Fruit fly (Drosophila melanogaster) whole organism, embryonic: Measurements from ENCODE around the gene Col4a1.
A peak's percentile ranks its signal among the peaks of the same experiment; 100 is the strongest.

Experiments used
- Bgb ChIP-seq: fragments of 200-800 bp; sonication (Bioruptor generic); IDR thresholded peaks from 2 replicates; pipeline ENCODE4 v1.3.6; 2022; ENCODE audit warnings: missing biosample characterization, missing genetic modification characterization; ENCODE audit not compliant: partially characterized antibody
- CG10267 ChIP-seq: fragments of 200-800 bp; sonication (Bioruptor generic); optimal IDR thresholded peaks from 2 replicates; lab custom pipeline; 2018; ENCODE audit warnings: missing biosample characterization, mild to moderate bottlenecking, missing genetic modification characterization, moderate library complexity
- CG11093 ChIP-seq: fragments of 200-800 bp; sonication (Bioruptor generic); IDR thresholded peaks from 3 replicates; pipeline ENCODE4 v1.3.6; 2022; ENCODE audit warnings: missing biosample characterization, missing genetic modification characterization
- CG11504 ChIP-seq: fragments of 200-800 bp; sonication (Bioruptor generic); optimal IDR thresholded peaks from 3 replicates; lab custom pipeline; 2019; ENCODE audit warnings: missing biosample characterization, mild to moderate bottlenecking, missing genetic modification characterization, moderate library complexity
- CG12236 ChIP-seq: fragments of 200-800 bp; sonication (Bioruptor generic); optimal IDR thresholded peaks from 2 replicates; lab custom pipeline; 2016; ENCODE audit warnings: missing biosample characterization, missing genetic modification characterization
- CG14014 ChIP-seq: fragments of 200-800 bp; sonication (Bioruptor generic); IDR thresholded peaks from 2 replicates; pipeline ENCODE4 v1.3.6; 2022; ENCODE audit warnings: missing biosample characterization, missing genetic modification characterization
- CG1603 ChIP-seq: fragments of 200-800 bp; sonication (Bioruptor generic); optimal IDR thresholded peaks from 2 replicates; lab custom pipeline; 2019; ENCODE audit warnings: missing biosample characterization, mild to moderate bottlenecking, missing genetic modification characterization, moderate library complexity
- CG1647 ChIP-seq: fragments of 200-800 bp; sonication (Bioruptor generic); optimal IDR thresholded peaks from 3 replicates; lab custom pipeline; 2016; ENCODE audit warnings: missing biosample characterization, missing genetic modification characterization
- CG16815 ChIP-seq: fragments of 200-800 bp; sonication (Bioruptor generic); optimal IDR thresholded peaks from 3 replicates; lab custom pipeline; 2017; ENCODE audit warnings: missing biosample characterization, mild to moderate bottlenecking, missing genetic modification characterization
- CG16863 ChIP-seq: fragments of 200-800 bp; sonication (Bioruptor generic); optimal IDR thresholded peaks from 3 replicates; lab custom pipeline; 2016; ENCODE audit warnings: missing biosample characterization, missing genetic modification characterization
- CG17829 ChIP-seq: fragments of 200-800 bp; optimal IDR thresholded peaks from 2 replicates; lab custom pipeline; 2019; ENCODE audit warnings: missing biosample characterization, mild to moderate bottlenecking, missing genetic modification characterization, moderate library complexity
- CG18011 ChIP-seq: fragments of 200-800 bp; sonication (Bioruptor generic); optimal IDR thresholded peaks from 2 replicates; lab custom pipeline; 2017; ENCODE audit warnings: missing biosample characterization, missing genetic modification characterization, mild to moderate bottlenecking, moderate library complexity, missing genotype
- CG2120 ChIP-seq: fragments of 200-800 bp; sonication (Bioruptor generic); optimal IDR thresholded peaks from 3 replicates; lab custom pipeline; 2016; ENCODE audit warnings: missing biosample characterization, missing genetic modification characterization
- CG2202 ChIP-seq: fragments of 200-800 bp; sonication (Bioruptor generic); optimal IDR thresholded peaks from 2 replicates; lab custom pipeline; 2018; ENCODE audit warnings: missing biosample characterization, mild to moderate bottlenecking, missing genetic modification characterization
- CG2678 ChIP-seq: fragments of 200-800 bp; sonication (Bioruptor generic); optimal IDR thresholded peaks from 3 replicates; lab custom pipeline; 2019; ENCODE audit warnings: missing biosample characterization, mild to moderate bottlenecking, missing genetic modification characterization, moderate library complexity
- CG3065 ChIP-seq: fragments of 200-800 bp; sonication (Bioruptor generic); optimal IDR thresholded peaks from 2 replicates; lab custom pipeline; 2016; ENCODE audit warnings: missing biosample characterization, missing genetic modification characterization
- CG31365 ChIP-seq: fragments of 200-800 bp; sonication (Bioruptor generic); optimal IDR thresholded peaks from 2 replicates; lab custom pipeline; 2018; ENCODE audit warnings: missing biosample characterization, mild to moderate bottlenecking, missing genetic modification characterization
- CG3847 ChIP-seq: fragments of 200-800 bp; sonication (Bioruptor generic); IDR thresholded peaks from 2 replicates; pipeline ENCODE4 v1.3.6; 2022; ENCODE audit warnings: missing biosample characterization, missing genetic modification characterization
- CG4328 ChIP-seq: fragments of 200-800 bp; sonication (Bioruptor generic); optimal IDR thresholded peaks from 3 replicates; lab custom pipeline; 2017; ENCODE audit warnings: missing biosample characterization, missing genetic modification reagents, missing genetic modification characterization
- CG4360 ChIP-seq: fragments of 200-800 bp; sonication (Bioruptor generic); IDR thresholded peaks from 2 replicates; pipeline ENCODE4 v1.3.6; 2022; ENCODE audit warnings: missing biosample characterization, missing genetic modification characterization
- Dip3 ChIP-seq: fragments of 200-800 bp; sonication (Bioruptor generic); optimal IDR thresholded peaks from 3 replicates; lab custom pipeline; 2016; ENCODE audit warnings: missing biosample characterization, missing genetic modification characterization
- Eip74EF ChIP-seq, 2 experiments: fragments of 200-800 bp in 1 of 2; fragments of >200 bp in 1 of 2; sonication (Bioruptor generic) in 1 of 2; optimal IDR thresholded peaks; 2 replicates each; lab custom pipeline; 2017 to 2019; ENCODE audit warnings: missing biosample characterization in 2 of 2, missing genetic modification characterization in 2 of 2, mild to moderate bottlenecking in 1 of 2, moderate library complexity in 1 of 2
- Gug ChIP-seq: fragments of 200-800 bp; sonication (Bioruptor generic); IDR thresholded peaks from 4 replicates; pipeline ENCODE4 v1.3.6; 2022; ENCODE audit warnings: missing biosample characterization, missing genetic modification characterization
- HLH54F ChIP-seq: fragments of 200-800 bp; sonication (Bioruptor generic); optimal IDR thresholded peaks from 3 replicates; lab custom pipeline; 2016; ENCODE audit warnings: missing biosample characterization, missing genetic modification characterization
- Hey ChIP-seq: fragments of 200-800 bp; sonication (Bioruptor generic); optimal IDR thresholded peaks from 3 replicates; lab custom pipeline; 2018; ENCODE audit warnings: missing biosample characterization, mild to moderate bottlenecking, missing genetic modification characterization
- Mes4 ChIP-seq: fragments of 200-800 bp; sonication (Bioruptor generic); optimal IDR thresholded peaks from 2 replicates; lab custom pipeline; 2016; ENCODE audit warnings: missing biosample characterization, missing genetic modification characterization
- Poxn ChIP-seq: fragments of 200-800 bp; sonication (Bioruptor generic); IDR thresholded peaks from 2 replicates; pipeline ENCODE4 v1.3.6; 2022; ENCODE audit warnings: missing biosample characterization, missing genetic modification characterization
- Sry-β ChIP-seq: fragments of 200-800 bp; sonication (Bioruptor generic); optimal IDR thresholded peaks from 2 replicates; lab custom pipeline; 2018; ENCODE audit warnings: missing biosample characterization, mild to moderate bottlenecking, missing genetic modification characterization, moderate library complexity
- Sry-δ ChIP-seq: fragments of 200-800 bp; sonication (Bioruptor generic); optimal IDR thresholded peaks from 2 replicates; lab custom pipeline; 2016; ENCODE audit warnings: missing biosample characterization, missing genetic modification characterization
- bowl ChIP-seq: fragments of 200-800 bp; sonication (Bioruptor generic); IDR thresholded peaks from 2 replicates; pipeline ENCODE4 v1.3.6; 2022; ENCODE audit warnings: missing biosample characterization, missing genetic modification characterization
- br ChIP-seq: fragments of >200 bp; optimal IDR thresholded peaks from 2 replicates; lab custom pipeline; 2017
- cad ChIP-seq: fragments of >200 bp; optimal IDR thresholded peaks from 2 replicates; lab custom pipeline; 2017; ENCODE audit warnings: missing biosample characterization, missing genetic modification characterization
- caup ChIP-seq: fragments of 200-800 bp; sonication (Bioruptor generic); optimal IDR thresholded peaks from 3 replicates; lab custom pipeline; 2017; ENCODE audit warnings: missing biosample characterization, mild to moderate bottlenecking, missing genetic modification characterization, moderate library complexity; ENCODE audit not compliant: severe bottlenecking
- danr ChIP-seq: fragments of 200-800 bp; sonication (Bioruptor generic); IDR thresholded peaks from 2 replicates; pipeline ENCODE4 v1.3.6; 2022; ENCODE audit warnings: missing biosample characterization, missing genetic modification characterization
- dmrt11E ChIP-seq: fragments of 200-800 bp; sonication (Bioruptor generic); optimal IDR thresholded peaks from 3 replicates; lab custom pipeline; 2018; ENCODE audit warnings: missing biosample characterization, mild to moderate bottlenecking, missing genetic modification characterization, moderate library complexity
- emc ChIP-seq: fragments of 200-800 bp; sonication (Bioruptor generic); optimal IDR thresholded peaks from 2 replicates; lab custom pipeline; 2016; ENCODE audit warnings: missing biosample characterization, missing genetic modification characterization
- grn ChIP-seq: fragments of 200-800 bp; sonication (Bioruptor generic); optimal IDR thresholded peaks from 3 replicates; lab custom pipeline; 2017; ENCODE audit warnings: missing biosample characterization, missing genetic modification characterization
- gro ChIP-seq: fragments of 200-800 bp; sonication (Bioruptor generic); optimal IDR thresholded peaks from 2 replicates; lab custom pipeline; 2016; ENCODE audit warnings: missing biosample characterization, missing genetic modification characterization
- gsb ChIP-seq: fragments of 200-800 bp; sonication (Bioruptor generic); IDR thresholded peaks from 2 replicates; pipeline ENCODE4 v1.3.6; 2022; ENCODE audit warnings: missing biosample characterization, missing genetic modification characterization
- kni ChIP-seq: fragments of 200-800 bp; sonication (Bioruptor generic); optimal IDR thresholded peaks from 3 replicates; lab custom pipeline; 2017; ENCODE audit warnings: mild to moderate bottlenecking, missing biosample characterization, missing genetic modification reagents, missing genetic modification characterization
- lab ChIP-seq: fragments of 200-800 bp; sonication (Bioruptor generic); optimal IDR thresholded peaks from 3 replicates; lab custom pipeline; 2017; ENCODE audit warnings: missing biosample characterization, missing genetic modification characterization, mild to moderate bottlenecking, moderate library complexity, missing genetic modification reagents
- prd ChIP-seq, 3 experiments: fragments of >200 bp in 2 of 3; fragments of 200-800 bp in 1 of 3; sonication (Bioruptor generic) in 1 of 3; optimal IDR thresholded peaks in 2 of 3; IDR thresholded peaks in 1 of 3; 2 replicates in 2 of 3; 3 replicates in 1 of 3; pipeline versions ENCODE4 v1.3.6 to Lab custom; 2017 to 2022; ENCODE audit warnings: missing biosample characterization in 1 of 3, missing genetic modification characterization in 1 of 3
- pros ChIP-seq: fragments of 200-800 bp; sonication (Bioruptor generic); optimal IDR thresholded peaks from 3 replicates; lab custom pipeline; 2019; ENCODE audit warnings: missing biosample characterization, mild to moderate bottlenecking, missing genetic modification characterization, moderate library complexity
- stc ChIP-seq: fragments of 200-800 bp; sonication (Bioruptor generic); IDR thresholded peaks from 2 replicates; pipeline ENCODE4 v1.3.6; 2022; ENCODE audit warnings: missing biosample characterization, missing genetic modification characterization
- sug ChIP-seq: fragments of 200-800 bp; optimal IDR thresholded peaks from 2 replicates; lab custom pipeline; 2019; ENCODE audit warnings: missing biosample characterization, mild to moderate bottlenecking, missing genetic modification characterization, moderate library complexity
- tap ChIP-seq: fragments of 200-800 bp; optimal IDR thresholded peaks from 3 replicates; lab custom pipeline; 2019; ENCODE audit warnings: missing biosample characterization, mild to moderate bottlenecking, missing genetic modification characterization, moderate library complexity
- tio ChIP-seq: fragments of 200-800 bp; sonication (Bioruptor generic); optimal IDR thresholded peaks from 2 replicates; lab custom pipeline; 2017; ENCODE audit warnings: missing biosample characterization, missing genetic modification characterization, inconsistent platforms
- tx ChIP-seq: fragments of 200-800 bp; sonication (Bioruptor generic); optimal IDR thresholded peaks from 2 replicates; lab custom pipeline; 2016; ENCODE audit warnings: missing biosample characterization, missing genetic modification characterization
- usp ChIP-seq: fragments of >200 bp; optimal IDR thresholded peaks from 2 replicates; lab custom pipeline; 2017; ENCODE audit warnings: missing biosample characterization, missing genetic modification characterization

Gene Col4a1

DNA sequence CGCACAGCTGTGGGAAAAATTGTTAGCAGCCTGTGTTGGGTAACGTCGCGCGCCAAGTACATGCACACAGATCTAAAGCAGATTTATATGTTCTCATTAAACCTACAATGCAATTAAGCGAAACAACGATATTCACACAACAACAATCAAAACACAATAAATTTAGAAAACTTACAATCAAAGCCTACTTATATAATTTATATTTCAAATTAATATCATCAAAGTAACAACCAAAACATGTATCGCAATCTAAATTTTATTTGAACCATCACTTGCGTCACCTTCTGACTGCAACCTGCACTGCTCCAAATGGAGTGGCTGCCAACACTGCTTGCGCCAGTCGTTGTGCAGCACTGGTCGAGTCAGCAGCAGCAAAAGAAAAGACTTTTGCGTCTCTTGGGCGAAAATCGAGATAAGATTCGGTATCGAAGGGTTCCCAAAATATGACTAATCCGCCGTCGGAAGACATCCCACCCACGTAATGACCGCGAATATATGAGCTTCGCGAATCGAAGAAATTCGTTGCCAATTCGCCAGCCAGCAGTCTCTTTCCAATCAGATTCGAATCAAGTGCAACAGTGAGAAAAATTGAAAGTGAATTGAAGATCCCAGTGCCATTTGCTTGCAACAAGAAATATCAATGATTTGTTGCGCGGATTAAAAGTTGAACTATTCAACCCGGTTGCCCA lies 48.0 kb upstream of the Col4a1 start, which contains the start of the genes CG8892 and CG34126 (continued):
- TF ChIP-seq CG11093 (GFP tag; lab: Robert Waterston, UW) = peak; percentile 96
- TF ChIP-seq Eip74EF (GFP tag; optimal IDR thresholded peaks at IDR 0.05; lab: Kevin White, UChicago) = peak in 1 of 2 experiments; percentile 85
- peak; percentile 98 for TF ChIP-seq kni
- peak; percentile 95 for TF ChIP-seq CG16863
- TF ChIP-seq tio (GFP tag; lab: Kevin White, UChicago) = peak; percentile 98
- peak; percentile 98 for TF ChIP-seq CG17829 (tag; lab: Kevin White, UChicago)
- peak; percentile 95 for TF ChIP-seq CG11504 (tag; lab: Kevin White, UChicago)
- peak; percentile 91 for TF ChIP-seq CG2202 (tag; lab: Kevin White, UChicago)
- peak; percentile 94 for TF ChIP-seq danr (GFP tag; lab: Robert Waterston, UW)
- TF ChIP-seq CG18011 (GFP tag; lab: Kevin White, UChicago) = peak; percentile 90
- peak; percentile 97 for TF ChIP-seq CG2678 (tag; lab: Kevin White, UChicago)
- no peak for TF ChIP-seq cad (GFP tag; lab: Kevin White, UChicago)
- peak; percentile 97 for TF ChIP-seq sug (tag; lab: Kevin White, UChicago)
- TF ChIP-seq CG14014 = peak; percentile 95
- TF ChIP-seq CG31365 (tag; lab: Kevin White, UChicago) = peak; percentile 66
- TF ChIP-seq grn = peak; percentile 86
- peak; percentile 91 for TF ChIP-seq gsb (GFP tag; lab: Robert Waterston, UW)
- peak; percentile 85 for TF ChIP-seq CG1603
- TF ChIP-seq br (lab: Kevin White, UChicago) = no peak
- TF ChIP-seq bowl (GFP tag; lab: Robert Waterston, UW) = peak; percentile 74
- peak; percentile 87 for TF ChIP-seq Mes4 (GFP tag; lab: Kevin White, UChicago)
- peak; percentile 96 for TF ChIP-seq dmrt11E (tag; lab: Kevin White, UChicago)
- peak; percentile 99 for TF ChIP-seq Gug (GFP tag; lab: Robert Waterston, UW)
- peak; percentile 86 for TF ChIP-seq Poxn (GFP tag; lab: Robert Waterston, UW)
- TF ChIP-seq prd (optimal IDR thresholded peaks at IDR 0.05; lab: Kevin White, UChicago) = no peak
- TF ChIP-seq prd (GFP tag; IDR thresholded peaks at IDR 0.05; lab: Robert Waterston, UW) = peak; percentile 98
- peak; percentile 88 for TF ChIP-seq stc (GFP tag; lab: Robert Waterston, UW)
- peak; percentile 98 for TF ChIP-seq CG1647
- TF ChIP-seq CG3065 (GFP tag; lab: Kevin White, UChicago) = peak; percentile 96
- TF ChIP-seq usp (GFP tag; lab: Kevin White, UChicago) = no peak
- TF ChIP-seq gro (GFP tag; lab: Kevin White, UChicago) = peak; percentile 95
- TF ChIP-seq emc (GFP tag; lab: Kevin White, UChicago) = peak; percentile 93
- TF ChIP-seq Dip3 (GFP tag; lab: Kevin White, UChicago) = peak; percentile 98
- TF ChIP-seq caup (GFP tag; lab: Kevin White, UChicago) = peak; percentile 96
- peak; percentile 73 for TF ChIP-seq Sry-δ
- TF ChIP-seq Hey (tag; lab: Kevin White, UChicago) = peak; percentile 87
- TF ChIP-seq pros (GFP tag; lab: Kevin White, UChicago) = peak; percentile 51
- peak; percentile 98 for TF ChIP-seq HLH54F
- peak; percentile 100 for TF ChIP-seq CG10267 (tag; lab: Kevin White, UChicago)
- TF ChIP-seq Bgb (GFP tag; lab: Robert Waterston, UW) = peak; percentile 45; the same call in 1 of the 2 replicates
- peak; percentile 99 for TF ChIP-seq CG16815
- peak; percentile 89 for TF ChIP-seq tap
- peak; percentile 99 for TF ChIP-seq CG3847 (GFP tag; lab: Robert Waterston, UW)
- TF ChIP-seq CG12236 = peak; percentile 87
- TF ChIP-seq CG4360 (GFP tag; lab: Robert Waterston, UW) = peak; percentile 45; the same call in 1 of the 2 replicates
- TF ChIP-seq CG2120 (GFP tag; lab: Kevin White, UChicago) = peak; percentile 99
- peak; percentile 98 for TF ChIP-seq lab
- peak; percentile 97 for TF ChIP-seq tx (GFP tag; lab: Kevin White, UChicago)
- peak; percentile 81 for TF ChIP-seq Sry-β (GFP tag; lab: Kevin White, UChicago)
- peak; percentile 97 for TF ChIP-seq CG4328
